Worm (Caenorhabditis elegans): ENCODE measurements around the gene F53H8.3.
A peak's percentile ranks its signal among the peaks of the same experiment; 100 is the strongest.

Gene F53H8.3

DNA sequence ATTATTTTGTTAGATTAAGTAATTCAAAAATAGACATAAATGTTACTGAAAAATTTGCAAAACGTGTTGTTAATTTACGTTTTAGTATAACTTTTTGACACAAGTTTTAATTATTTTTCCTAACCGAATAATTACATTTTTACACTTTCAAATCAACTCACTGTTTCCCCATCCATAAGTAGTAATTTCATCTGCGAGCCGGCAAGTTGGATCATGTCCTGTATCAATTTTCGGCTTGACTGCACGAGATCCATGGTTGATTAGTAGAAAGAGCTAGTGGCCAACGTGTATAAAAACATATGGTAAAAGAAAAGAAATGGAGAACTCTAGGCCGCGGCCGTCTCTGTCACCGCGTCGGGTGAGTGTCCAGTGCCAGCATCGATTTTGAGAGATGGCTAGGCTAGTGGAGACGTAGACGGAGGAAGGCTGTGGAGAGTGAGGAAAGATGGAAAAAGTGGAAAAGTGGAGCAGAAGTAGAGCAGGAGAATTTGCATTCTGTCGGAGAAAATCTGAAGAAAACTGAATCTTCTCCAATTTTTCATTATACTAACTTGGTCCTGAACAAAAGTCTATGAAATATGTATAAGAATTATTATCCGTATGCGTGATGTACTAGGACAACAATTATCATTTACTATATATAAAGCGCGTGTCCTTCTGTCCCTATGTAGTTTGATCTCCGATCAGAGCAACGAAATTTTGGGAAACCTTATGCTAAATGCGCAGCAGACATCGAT, 36.3 kb downstream of the F53H8.3 start, which contains the start of gene vps-45 (continued):
- TF ChIP-seq efl-1 (optimal IDR thresholded peaks at IDR 0.05): peak; percentile 3 to 6
- TF ChIP-seq efl-1 (GFP tag; optimal IDR thresholded peaks at IDR 0.05 in 1 of 2): no peak
- TF ChIP-seq rnt-1 (tag; optimal IDR thresholded peaks at IDR 0.05): peak; percentile 74
- TF ChIP-seq nhr-28 (tag; optimal IDR thresholded peaks at IDR 0.05): no peak
- no peak for TF ChIP-seq alr-1 (tag; optimal IDR thresholded peaks at IDR 0.05; ENCODE audit: borderline replicate concordance)
- TF ChIP-seq dpl-1 (GFP tag; optimal IDR thresholded peaks at IDR 0.05): peak in 1 of 3 experiments; percentile 25
- TF ChIP-seq nhr-85 (tag): peak; percentile 62

DNA sequence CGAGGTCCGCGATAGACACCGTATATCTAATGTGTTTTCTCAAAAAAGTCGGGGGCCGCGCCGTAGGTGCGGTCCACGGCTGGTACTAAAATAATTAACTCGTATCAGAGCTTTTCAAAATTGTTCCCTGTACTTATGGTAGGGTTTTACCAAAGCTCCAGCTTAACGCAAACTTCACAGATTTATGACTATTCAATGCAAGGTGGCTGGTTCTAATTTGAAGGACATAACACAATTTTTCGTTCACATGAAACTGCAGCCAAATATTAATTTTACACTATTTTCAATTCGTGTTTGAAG, 36.8 kb downstream of the F53H8.3 start:
- no peak for TF ChIP-seq lsy-2 (tag; optimal IDR thresholded peaks at IDR 0.05)
- no peak for TF ChIP-seq hlh-4 (tag; optimal IDR thresholded peaks at IDR 0.05)
- TF ChIP-seq grh-1 (GFP tag; IDR thresholded peaks at IDR 0.05): no peak
- TF ChIP-seq pax-3 (tag; optimal IDR thresholded peaks at IDR 0.05): no peak
- no peak for TF ChIP-seq mdl-1 (tag; optimal IDR thresholded peaks at IDR 0.05)
- TF ChIP-seq ceh-90 (tag; optimal IDR thresholded peaks at IDR 0.05): no peak
- TF ChIP-seq xbp-1 (tag; optimal IDR thresholded peaks at IDR 0.05): no peak
- TF ChIP-seq unc-98 (GFP tag; IDR thresholded peaks at IDR 0.05): no peak
- TF ChIP-seq lin-13 (GFP tag; optimal IDR thresholded peaks at IDR 0.05): no peak
- no peak for TF ChIP-seq vab-15 (tag; optimal IDR thresholded peaks at IDR 0.05)
- TF ChIP-seq pqm-1 (tag; optimal IDR thresholded peaks at IDR 0.05): no peak
- TF ChIP-seq nhr-71 (tag; optimal IDR thresholded peaks at IDR 0.05): no peak
- TF ChIP-seq aha-1 (tag; optimal IDR thresholded peaks at IDR 0.05): no peak
- TF ChIP-seq efl-3 (GFP tag; optimal IDR thresholded peaks at IDR 0.05): no peak
- no peak for TF ChIP-seq nhr-76 (tag; optimal IDR thresholded peaks at IDR 0.05)
- TF ChIP-seq fkh-10 (GFP tag; optimal IDR thresholded peaks at IDR 0.05): no peak
- TF ChIP-seq snpc-4 (tag; optimal IDR thresholded peaks at IDR 0.05): no peak
- TF ChIP-seq nhr-19 (GFP tag; conservative IDR thresholded peaks at IDR 0.05): no peak

DNA sequence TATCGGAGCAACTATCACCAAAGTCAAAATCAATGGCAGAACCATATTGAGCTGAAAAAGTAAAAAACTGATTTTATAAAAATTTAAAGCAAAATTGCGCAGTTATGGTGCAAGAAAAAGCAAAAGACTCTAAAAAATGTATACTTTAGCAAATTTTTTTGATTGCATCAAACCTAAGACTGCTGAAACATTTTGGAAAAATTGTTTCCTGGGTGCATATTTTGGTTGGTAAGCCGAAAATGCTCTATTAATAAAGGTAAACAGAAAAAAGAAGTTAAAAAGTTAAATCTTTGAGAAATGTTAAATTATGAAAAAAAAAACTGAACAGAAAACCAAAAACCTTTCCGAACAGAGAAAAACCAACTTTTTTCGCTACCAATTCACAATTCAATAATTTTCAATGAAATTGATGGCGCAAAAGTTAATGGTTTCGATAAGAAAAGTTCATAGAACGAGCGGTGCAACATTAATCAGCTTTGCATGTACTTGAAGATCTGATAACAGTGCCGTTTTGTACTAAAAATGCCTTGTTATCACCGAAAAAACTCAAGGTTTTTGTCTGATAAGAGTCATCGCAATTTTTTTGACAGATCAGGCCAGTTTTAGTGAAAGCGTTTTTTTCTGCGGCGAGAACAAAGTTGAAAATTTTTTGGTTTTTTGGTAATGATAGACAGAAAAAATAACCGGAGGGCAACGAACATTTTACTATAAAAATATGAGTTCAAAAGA, 39.8 kb downstream of the F53H8.3 start, which contains the start of gene abhd-3.2:
Gene abhd-3.2 (minus strand): TSS at position 51 of the 729 bp plus-strand sequence.
- TF ChIP-seq aha-1 (tag; optimal IDR thresholded peaks at IDR 0.05) (no peak), pax-3 (tag; optimal IDR thresholded peaks at IDR 0.05) (no peak), lsy-2 (tag; optimal IDR thresholded peaks at IDR 0.05) (peak in 1 of 2 experiments; percentile 20), nhr-85 (tag) (peak; percentile 78), pqm-1 (tag; optimal IDR thresholded peaks at IDR 0.05) (peak; percentile 93), lin-35 (GFP tag; optimal IDR thresholded peaks at IDR 0.05) (peak in 1 of 2 experiments; percentile 64), elt-2 (tag; optimal IDR thresholded peaks at IDR 0.05) (peak; percentile 99), fos-1 (tag; optimal IDR thresholded peaks at IDR 0.05) (no peak), xbp-1 (tag; optimal IDR thresholded peaks at IDR 0.05) (no peak), ces-1 (GFP tag; optimal IDR thresholded peaks at IDR 0.05) (no peak), jun-1 (tag; optimal IDR thresholded peaks at IDR 0.05) (peak; percentile 63), ceh-90 (tag; optimal IDR thresholded peaks at IDR 0.05) (no peak), elt-3 (tag; optimal IDR thresholded peaks at IDR 0.05) (peak in 5 of 6 experiments; percentile 27 to 86 (median 35)), nhr-19 (GFP tag; conservative IDR thresholded peaks at IDR 0.05) (peak; percentile 52), tbx-2 (tag; optimal IDR thresholded peaks at IDR 0.05) (no peak), tlp-1 (tag; optimal IDR thresholded peaks at IDR 0.05) (peak; percentile 64), efl-1 (optimal IDR thresholded peaks at IDR 0.05) (no peak), efl-1 (GFP tag; optimal IDR thresholded peaks at IDR 0.05 in 1 of 2) (peak in 1 of 2 experiments; percentile 66), lin-14 (GFP tag; optimal IDR thresholded peaks at IDR 0.05) (peak; percentile 39), blmp-1 (tag; optimal IDR thresholded peaks at IDR 0.05) (peak; percentile 41), hpl-2 (GFP tag; optimal IDR thresholded peaks at IDR 0.05) (no peak), skn-1 (tag; optimal IDR thresholded peaks at IDR 0.05) (no peak), nhr-20 (tag; optimal IDR thresholded peaks at IDR 0.05) (peak; percentile 40), unc-62 (GFP tag; optimal IDR thresholded peaks at IDR 0.05) (no peak), nhr-90 (tag; optimal IDR thresholded peaks at IDR 0.05; ENCODE audit: poor library complexity) (peak; percentile 35), nhr-71 (tag; optimal IDR thresholded peaks at IDR 0.05) (peak; percentile 37), nhr-237 (tag; optimal IDR thresholded peaks at IDR 0.05) (no peak), snu-23 (GFP tag; optimal IDR thresholded peaks at IDR 0.05) (peak; percentile 35), fkh-8 (tag; optimal IDR thresholded peaks at IDR 0.05) (no peak), mdl-1 (tag; optimal IDR thresholded peaks at IDR 0.05) (peak in 1 of 2 experiments; percentile 30), ama-1 (optimal IDR thresholded peaks at IDR 0.05) (no peak)

Data from whole organism, L1 larva.